Worm (Caenorhabditis elegans) whole organism, L4/young adult: ENCODE results near the gene F22E5.22.

Source experiments
- W03F9.2 ChIP-seq: fragments of 150-350 bp; optimal IDR thresholded peaks from 2 replicates; lab custom pipeline; 2014; ENCODE audit warnings: missing biosample characterization, missing genetic modification characterization
- him-1 ChIP-seq: sonication (generic microtip); optimal IDR thresholded peaks from 2 replicates; lab custom pipeline; 2016; ENCODE audit warnings: missing genotype, missing genetic modification reagents, missing genetic modification characterization, missing compliant biosample characterization

- TF ChIP-seq him-1 (no peak), W03F9.2 (tag; lab: Kevin White, UChicago) (no peak)
Measured at ce11 chrII:2640982-2641381, 24.7 kb upstream of the F22E5.22 start, which contains the start of gene F22E5.23.
